Worm (Caenorhabditis elegans) whole organism, late embryonic: ENCODE measurements around the gene F55B11.6.

ENCODE experiments used
- C08G9.2 ChIP-seq: sonication (generic microtip); optimal IDR thresholded peaks from 2 replicates; lab custom pipeline; 2016; ENCODE audit warnings: mild to moderate bottlenecking, missing genetic modification characterization, moderate library complexity, missing compliant biosample characterization
- F13H6.1 ChIP-seq: sonication (generic microtip); optimal IDR thresholded peaks from 2 replicates; lab custom pipeline; 2016; ENCODE audit warnings: missing genetic modification characterization, missing compliant biosample characterization
- T23F11.4 ChIP-seq: fragments of 200-800 bp; sonication (Bioruptor generic); optimal IDR thresholded peaks from 2 replicates; lab custom pipeline; 2018; ENCODE audit warnings: mild to moderate bottlenecking, missing genetic modification characterization, missing compliant biosample characterization
- Y22D7AL.16 ChIP-seq: sonication (generic microtip); optimal IDR thresholded peaks from 2 replicates; lab custom pipeline; 2016; ENCODE audit warnings: missing genetic modification characterization, missing compliant biosample characterization
- ama-1 ChIP-seq: fragments of 150-350 bp; optimal IDR thresholded peaks from 2 replicates; lab custom pipeline; 2014
- ceh-19 ChIP-seq: fragments of 200-800 bp; sonication (Bioruptor generic); optimal IDR thresholded peaks from 2 replicates; lab custom pipeline; 2018; ENCODE audit warnings: mild to moderate bottlenecking, missing genetic modification characterization, missing compliant biosample characterization
- ceh-2 ChIP-seq: sonication (generic microtip); optimal IDR thresholded peaks from 2 replicates; lab custom pipeline; 2016; ENCODE audit warnings: missing genotype, missing genetic modification characterization, missing compliant biosample characterization
- ceh-30 ChIP-seq: fragments of 150-350 bp; optimal IDR thresholded peaks from 2 replicates; lab custom pipeline; 2014; ENCODE audit warnings: missing biosample characterization, missing genetic modification characterization
- ceh-31 ChIP-seq: sonication (generic microtip); optimal IDR thresholded peaks from 2 replicates; lab custom pipeline; 2016; ENCODE audit warnings: missing genetic modification characterization, missing compliant biosample characterization
- ceh-6 ChIP-seq: fragments of 200-800 bp; sonication (Bioruptor generic); optimal IDR thresholded peaks from 2 replicates; lab custom pipeline; 2018; ENCODE audit warnings: mild to moderate bottlenecking, missing genetic modification characterization, missing compliant biosample characterization
- ceh-9 ChIP-seq: sonication (generic microtip); optimal IDR thresholded peaks from 2 replicates; lab custom pipeline; 2016; ENCODE audit warnings: mild to moderate bottlenecking, missing genetic modification characterization, inconsistent platforms, missing compliant biosample characterization
- che-1 ChIP-seq: sonication (generic microtip); optimal IDR thresholded peaks from 2 replicates; lab custom pipeline; 2016; ENCODE audit warnings: mild to moderate bottlenecking, missing genetic modification characterization, missing compliant biosample characterization
- dve-1 ChIP-seq: sonication (generic microtip); optimal IDR thresholded peaks from 2 replicates; lab custom pipeline; 2017; ENCODE audit warnings: antibody characterized with exemption, mild to moderate bottlenecking, missing genetic modification characterization, missing compliant biosample characterization
- elt-4 ChIP-seq: sonication (generic microtip); optimal IDR thresholded peaks from 2 replicates; lab custom pipeline; 2016; ENCODE audit warnings: missing genetic modification characterization, missing compliant biosample characterization
- eyg-1 ChIP-seq: sonication (generic microtip); optimal IDR thresholded peaks from 2 replicates; lab custom pipeline; 2016; ENCODE audit warnings: missing genotype, missing genetic modification characterization, missing compliant biosample characterization
- fkh-10 ChIP-seq: fragments of 150-350 bp; optimal IDR thresholded peaks from 2 replicates; lab custom pipeline; 2014; ENCODE audit warnings: missing biosample characterization, missing genetic modification reagents, missing genetic modification characterization
- hlh-8 ChIP-seq: sonication (generic microtip); optimal IDR thresholded peaks from 2 replicates; lab custom pipeline; 2016; ENCODE audit warnings: missing genotype, missing genetic modification characterization, missing compliant biosample characterization
- lim-6 ChIP-seq: sonication (generic microtip); optimal IDR thresholded peaks from 2 replicates; lab custom pipeline; 2016; ENCODE audit warnings: missing genetic modification characterization, missing compliant biosample characterization
- lin-11 ChIP-seq: fragments of 200-800 bp; sonication (Bioruptor generic); optimal IDR thresholded peaks from 2 replicates; lab custom pipeline; 2018; ENCODE audit warnings: mild to moderate bottlenecking, missing genetic modification characterization, missing compliant biosample characterization
- madf-2 ChIP-seq: sonication (generic microtip); optimal IDR thresholded peaks from 2 replicates; lab custom pipeline; 2017; ENCODE audit warnings: missing genetic modification characterization, missing compliant biosample characterization
- nhr-11 ChIP-seq: fragments of 150-350 bp; optimal IDR thresholded peaks from 2 replicates; lab custom pipeline; 2014; ENCODE audit warnings: missing biosample characterization, missing genetic modification characterization
- nhr-232 ChIP-seq: sonication (generic microtip); optimal IDR thresholded peaks from 2 replicates; lab custom pipeline; 2016; ENCODE audit warnings: missing genetic modification characterization, missing compliant biosample characterization
- npax-4 ChIP-seq: sonication (generic microtip); optimal IDR thresholded peaks from 2 replicates; lab custom pipeline; 2016; ENCODE audit warnings: missing genetic modification characterization, missing compliant biosample characterization
- pat-9 ChIP-seq: fragments of 200-800 bp; sonication (Bioruptor generic); optimal IDR thresholded peaks from 2 replicates; lab custom pipeline; 2018; ENCODE audit warnings: mild to moderate bottlenecking, missing genetic modification characterization, moderate library complexity, missing compliant biosample characterization
- pha-2 ChIP-seq: sonication (generic microtip); optimal IDR thresholded peaks from 2 replicates; lab custom pipeline; 2017; ENCODE audit warnings: mild to moderate bottlenecking, missing genetic modification characterization, missing compliant biosample characterization
- pqm-1 ChIP-seq: sonication (generic microtip); optimal IDR thresholded peaks from 2 replicates; lab custom pipeline; 2016; ENCODE audit warnings: missing genetic modification characterization, missing compliant biosample characterization
- pros-1 ChIP-seq: fragments of 150-350 bp; optimal IDR thresholded peaks from 2 replicates; lab custom pipeline; 2014; ENCODE audit warnings: missing biosample characterization, missing genetic modification reagents, missing genetic modification characterization
- ref-2 ChIP-seq: sonication (generic microtip); optimal IDR thresholded peaks from 2 replicates; lab custom pipeline; 2016; ENCODE audit warnings: missing genetic modification characterization, missing compliant biosample characterization
- syd-9 ChIP-seq: sonication (generic microtip); optimal IDR thresholded peaks from 2 replicates; lab custom pipeline; 2016; ENCODE audit warnings: mild to moderate bottlenecking, missing genetic modification characterization, moderate library complexity, missing compliant biosample characterization
- ttx-3 ChIP-seq: sonication (generic microtip); optimal IDR thresholded peaks from 2 replicates; lab custom pipeline; 2016; ENCODE audit warnings: missing genetic modification reagents, missing genetic modification characterization, missing compliant biosample characterization
- unc-42 ChIP-seq: sonication (generic microtip); optimal IDR thresholded peaks from 2 replicates; lab custom pipeline; 2016; ENCODE audit warnings: missing genotype, missing genetic modification characterization, missing compliant biosample characterization
- unc-55 ChIP-seq: sonication (generic microtip); optimal IDR thresholded peaks from 2 replicates; lab custom pipeline; 2017; ENCODE audit warnings: missing biosample characterization, missing genetic modification reagents, missing genetic modification characterization
- unc-86 ChIP-seq: sonication (generic microtip); optimal IDR thresholded peaks from 2 replicates; lab custom pipeline; 2016; ENCODE audit warnings: missing genetic modification characterization, missing compliant biosample characterization

Gene F55B11.6

ce11 chrIV:14412655-14413054, 4.4 kb downstream of the F55B11.6 start, which contains the start of gene xdh-1:
xdh-1 (minus strand) TSS chrIV:14412894.
- no peak for TF ChIP-seq nhr-11 (tag; lab: Kevin White, UChicago)
- TF ChIP-seq unc-42 (tag; lab: Kevin White, UChicago) = no peak
- TF ChIP-seq lim-6 (tag; lab: Kevin White, UChicago) = no peak

DNA sequence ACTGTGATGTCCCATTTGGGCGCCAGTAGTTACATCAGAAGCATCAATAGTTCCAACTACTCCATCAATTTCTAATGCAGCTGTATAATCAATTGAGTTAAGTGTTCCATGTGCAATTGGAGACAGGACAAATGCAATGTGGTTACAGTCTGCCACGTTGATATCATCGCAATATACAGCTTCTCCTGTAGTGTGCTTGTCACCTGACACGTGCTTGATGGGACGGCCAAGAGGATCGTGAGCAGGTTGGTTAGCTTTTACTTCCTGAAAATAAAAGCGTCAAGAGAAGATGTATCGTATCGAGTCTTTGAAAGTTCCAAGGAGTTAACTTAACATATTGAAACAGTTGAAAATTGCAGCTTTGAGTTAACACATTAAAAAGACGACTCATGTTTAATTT, 8.5 kb downstream of the F55B11.6 start:
- TF ChIP-seq che-1 = no peak
- TF ChIP-seq lim-6 (tag; lab: Kevin White, UChicago) = no peak
- TF ChIP-seq ceh-9 = no peak
- no peak for TF ChIP-seq nhr-232 (tag; lab: Kevin White, UChicago)
- no peak for TF ChIP-seq ref-2 (tag; lab: Kevin White, UChicago)
- no peak for TF ChIP-seq ceh-6 (GFP tag; lab: Kevin White, UChicago)
- no peak for TF ChIP-seq T23F11.4 (GFP tag; lab: Kevin White, UChicago)
- no peak for TF ChIP-seq nhr-11 (tag; lab: Kevin White, UChicago)

DNA sequence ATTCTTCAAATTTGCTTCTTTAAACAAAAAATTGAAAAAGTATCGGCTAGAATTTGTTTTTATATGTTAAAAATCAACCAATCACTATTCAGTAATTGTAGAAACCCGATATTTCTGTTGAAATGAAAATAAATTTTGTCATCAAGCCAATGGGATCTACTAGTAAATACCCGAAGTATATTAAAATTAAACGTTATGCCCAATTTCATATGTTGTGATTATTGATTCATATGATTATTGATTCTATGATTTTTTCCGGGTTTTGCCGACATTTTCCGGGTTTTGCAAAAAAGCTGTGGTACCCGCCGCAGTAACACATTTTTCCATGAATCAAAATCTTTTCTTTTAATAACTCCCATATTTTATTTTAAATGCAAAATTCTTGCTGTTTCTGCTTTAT, 21.5 kb downstream of the F55B11.6 start:
- TF ChIP-seq fkh-10 (GFP tag; lab: Kevin White, UChicago) = no peak
- TF ChIP-seq unc-42 (tag; lab: Kevin White, UChicago) = no peak
- TF ChIP-seq pha-2 (tag; lab: Kevin White, UChicago) = no peak
- no peak for TF ChIP-seq unc-55 (GFP tag; lab: Kevin White, UChicago)
- no peak for TF ChIP-seq dve-1 (tag; lab: Kevin White, UChicago)

- TF ChIP-seq ceh-9 (no peak), nhr-11 (tag; lab: Kevin White, UChicago) (no peak), lin-11 (tag; lab: Kevin White, UChicago) (no peak), hlh-8 (no peak), ceh-30 (tag; lab: Kevin White, UChicago) (no peak), ceh-19 (GFP tag; lab: Kevin White, UChicago) (no peak), ceh-2 (tag; lab: Kevin White, UChicago) (no peak), syd-9 (tag; lab: Kevin White, UChicago) (no peak), F13H6.1 (tag; lab: Kevin White, UChicago) (no peak), Y22D7AL.16 (tag; lab: Kevin White, UChicago) (no peak), pqm-1 (tag; lab: Kevin White, UChicago) (no peak), C08G9.2 (tag; lab: Kevin White, UChicago) (no peak)
Measured at ce11 chrIV:14394812-14395211, 22.2 kb downstream of the F55B11.6 start.

DNA sequence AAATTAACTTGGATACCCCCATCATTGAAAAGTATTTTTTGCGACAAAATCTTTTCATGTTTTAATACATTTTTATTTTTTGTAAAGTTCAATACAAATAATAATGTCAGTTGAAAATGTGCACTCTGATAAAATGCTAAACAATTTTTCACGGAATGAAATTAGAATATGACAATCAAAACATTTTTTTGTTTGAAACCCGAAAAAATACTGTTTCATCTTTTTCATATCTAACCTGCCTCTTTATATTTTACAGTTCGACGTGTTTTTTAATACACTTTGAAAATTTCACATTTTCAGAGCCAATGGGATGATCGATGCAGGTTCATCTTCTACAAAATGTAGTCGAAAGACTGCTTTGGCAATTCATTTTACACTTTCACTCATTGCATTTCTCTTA, 23.2 kb downstream of the F55B11.6 start, which contains the start of gene clc-8:
Gene clc-8 (plus strand): TSS at position 301 of the 400 bp plus-strand sequence.
- TF ChIP-seq lin-11 (tag; lab: Kevin White, UChicago) (no peak), madf-2 (tag; lab: Kevin White, UChicago) (no peak), pqm-1 (tag; lab: Kevin White, UChicago) (no peak), ama-1 (no peak), ttx-3 (tag; lab: Kevin White, UChicago) (no peak), pat-9 (tag; lab: Kevin White, UChicago) (no peak)

DNA sequence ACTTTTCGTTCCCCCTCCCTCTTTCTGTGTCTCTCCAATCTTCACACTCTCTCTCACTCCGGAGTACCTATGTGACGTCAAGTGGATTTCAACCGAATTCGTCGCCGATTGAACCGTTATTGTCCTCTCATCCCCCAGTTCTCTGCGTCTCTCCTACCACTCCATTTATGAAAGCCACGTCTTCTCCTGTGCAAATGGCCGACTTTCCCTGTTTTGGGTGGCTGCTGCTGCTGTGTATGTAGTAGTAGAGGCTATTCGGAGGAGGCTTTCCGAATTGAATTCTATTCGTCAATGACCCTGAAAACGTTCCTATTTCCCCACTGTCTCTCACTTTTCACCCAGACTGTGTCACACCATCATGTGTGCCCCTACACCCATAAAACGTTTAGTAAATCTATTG, 25.3 kb downstream of the F55B11.6 start:
- TF ChIP-seq Y22D7AL.16 (tag; lab: Kevin White, UChicago) (no peak), pros-1 (tag; lab: Kevin White, UChicago) (peak; percentile 48), elt-4 (tag; lab: Kevin White, UChicago) (no peak), ceh-31 (peak; percentile 31), eyg-1 (tag; lab: Kevin White, UChicago) (no peak), unc-86 (no peak), madf-2 (tag; lab: Kevin White, UChicago) (no peak), npax-4 (tag; lab: Kevin White, UChicago) (no peak)
